Fruit fly (Drosophila melanogaster) whole organism, larva: ENCODE data around the gene Cypl.

Source experiments
- noc ChIP-seq: fragments of 200-800 bp; sonication (Bioruptor generic); optimal IDR thresholded peaks from 3 replicates; lab custom pipeline; 2019; ENCODE audit warnings: missing biosample characterization, mild to moderate bottlenecking, missing genetic modification characterization, moderate library complexity

Gene Cypl

DNA sequence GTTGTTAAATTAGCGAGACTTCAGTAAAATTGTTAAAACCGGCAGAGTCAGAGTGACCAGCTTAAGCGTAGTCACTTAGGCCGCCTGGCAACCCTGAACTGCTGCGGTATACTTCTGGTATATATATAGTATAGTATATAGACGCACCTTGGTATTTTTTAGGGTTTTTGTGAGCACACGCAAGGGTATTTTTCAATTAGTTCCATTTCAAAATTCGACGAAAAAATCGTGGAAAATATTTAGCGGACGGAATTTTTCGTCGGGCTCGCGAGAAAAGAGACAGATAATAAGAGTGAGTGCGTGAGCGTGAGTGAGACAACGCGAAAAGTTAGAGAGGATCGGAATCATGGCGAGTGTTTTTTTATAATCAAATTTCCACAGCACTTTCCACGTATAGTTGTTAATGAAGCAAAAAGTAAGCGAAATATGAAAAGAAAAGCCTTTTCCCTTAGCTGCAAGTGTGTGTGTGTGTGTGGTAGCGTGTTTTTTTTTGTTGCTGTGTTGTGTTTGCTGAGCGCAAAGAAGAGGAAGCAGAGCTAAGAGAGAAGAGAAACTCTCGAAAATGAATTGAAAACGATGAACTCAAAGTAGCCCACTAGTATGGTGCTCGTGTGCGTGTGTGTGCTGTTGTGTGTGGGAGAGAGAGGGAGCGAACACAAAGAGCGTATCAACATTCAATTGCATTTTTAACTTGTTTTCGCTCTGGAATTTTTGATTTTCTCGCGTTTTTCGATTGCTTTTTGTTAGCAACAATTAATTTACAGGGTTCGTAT, at the start of gene Cypl, which contains the start of gene Hipk:
Cypl (minus strand) TSS at position 69 of the 773 bp plus-strand sequence.
Hipk (plus strand) TSS at position 198 of the 773 bp plus-strand sequence.
- TF ChIP-seq noc (tag; lab: Kevin White, UChicago): peak; percentile 59

DNA sequence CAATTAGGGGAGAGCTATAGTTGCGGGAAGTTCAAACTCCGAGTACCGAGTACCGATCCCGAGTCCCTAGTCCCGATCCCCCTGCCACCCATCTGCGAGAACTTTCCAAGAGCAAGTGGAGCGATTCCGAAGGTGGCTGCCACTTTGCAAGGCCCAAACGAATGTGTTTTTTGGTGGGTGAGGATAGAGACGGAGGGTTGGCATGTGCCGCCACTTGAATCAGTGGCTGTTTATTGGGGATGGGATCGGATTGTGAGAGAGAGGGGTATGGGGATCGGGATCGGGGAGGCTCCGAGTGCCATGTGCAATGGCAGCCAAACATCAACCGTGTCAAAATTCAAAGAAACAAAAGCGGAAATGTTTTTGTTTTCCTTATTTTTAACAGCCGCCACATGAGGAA, 49.5 kb upstream of the Cypl start:
- no peak for TF ChIP-seq noc (tag; lab: Kevin White, UChicago)

DNA sequence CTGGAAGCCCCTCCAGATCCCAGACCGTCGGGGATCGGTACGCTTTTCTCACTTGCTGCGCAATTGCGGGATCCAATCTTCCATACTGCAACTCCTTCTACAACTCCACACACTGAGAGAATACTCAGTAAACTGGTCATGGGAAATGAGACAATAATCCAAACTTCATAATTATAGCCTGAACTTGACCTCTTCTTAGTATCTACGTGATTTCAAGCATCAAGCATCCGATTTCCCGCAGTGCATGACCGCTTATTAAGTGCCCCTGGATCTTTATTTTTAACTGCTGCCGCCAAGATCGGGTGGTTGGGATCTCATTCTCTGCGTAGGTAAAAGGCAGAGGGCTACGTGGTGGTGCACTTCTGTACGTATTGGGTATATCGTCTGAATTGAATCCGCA, 48.6 kb upstream of the Cypl start:
- TF ChIP-seq noc (tag; lab: Kevin White, UChicago): no peak

DNA sequence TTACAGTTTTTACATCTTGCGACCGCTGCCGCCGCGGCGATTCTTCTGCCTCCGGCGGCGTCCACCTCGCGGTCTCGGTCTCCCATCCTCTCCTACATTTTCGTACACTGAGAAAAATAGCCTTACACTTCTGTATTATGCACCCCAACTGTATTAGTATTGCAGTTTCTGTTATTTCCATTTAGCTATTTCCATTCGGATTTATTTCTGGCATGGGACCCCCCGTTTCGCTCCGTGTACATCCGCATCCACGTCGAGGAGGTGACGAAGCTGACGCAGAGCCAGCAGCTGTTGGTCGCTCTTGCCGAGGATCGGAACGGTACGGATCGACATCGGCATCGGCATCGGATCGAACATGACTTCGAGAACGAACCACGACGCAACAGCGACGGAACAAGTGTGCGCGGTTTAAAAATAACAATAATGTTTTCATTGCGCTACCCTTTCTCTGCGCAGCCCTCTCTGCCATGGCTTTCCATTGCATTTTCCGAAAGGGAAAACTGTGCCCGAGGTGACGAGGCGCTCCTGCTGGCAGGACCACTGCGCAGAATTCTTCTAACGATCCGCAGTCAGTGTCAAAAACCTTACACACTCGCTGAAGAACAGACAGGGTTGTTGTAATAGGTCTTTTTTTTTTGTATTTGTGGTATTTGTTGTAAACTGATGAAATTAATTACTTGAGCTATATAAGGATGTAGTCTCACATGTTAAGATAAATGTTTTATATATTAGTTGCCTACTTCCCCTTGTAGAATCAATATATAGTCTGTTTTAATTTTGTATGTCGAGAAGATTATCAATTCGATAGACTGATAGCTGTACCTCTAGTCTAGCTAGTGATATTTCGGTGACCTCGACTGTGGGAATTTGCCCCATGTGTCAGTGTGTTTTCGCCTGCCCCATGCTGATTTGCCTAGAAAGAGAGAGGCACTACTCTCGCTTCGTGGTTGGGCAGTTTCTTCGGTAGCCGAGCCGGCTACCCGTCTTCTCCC, 46.9 kb upstream of the Cypl start:
- peak; percentile 55 for TF ChIP-seq noc (tag; lab: Kevin White, UChicago)

DNA sequence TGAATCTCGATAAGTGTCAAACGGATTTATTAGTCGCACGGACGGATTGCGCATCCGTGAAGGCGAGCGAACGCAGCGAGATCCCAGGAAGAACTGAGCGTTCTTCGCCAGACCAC, 46.3 kb upstream of the Cypl start, which contains the start of gene Kah:
Kah (minus strand) TSS at position 101 of the 116 bp plus-strand sequence.
- no peak for TF ChIP-seq noc (tag; lab: Kevin White, UChicago)

DNA sequence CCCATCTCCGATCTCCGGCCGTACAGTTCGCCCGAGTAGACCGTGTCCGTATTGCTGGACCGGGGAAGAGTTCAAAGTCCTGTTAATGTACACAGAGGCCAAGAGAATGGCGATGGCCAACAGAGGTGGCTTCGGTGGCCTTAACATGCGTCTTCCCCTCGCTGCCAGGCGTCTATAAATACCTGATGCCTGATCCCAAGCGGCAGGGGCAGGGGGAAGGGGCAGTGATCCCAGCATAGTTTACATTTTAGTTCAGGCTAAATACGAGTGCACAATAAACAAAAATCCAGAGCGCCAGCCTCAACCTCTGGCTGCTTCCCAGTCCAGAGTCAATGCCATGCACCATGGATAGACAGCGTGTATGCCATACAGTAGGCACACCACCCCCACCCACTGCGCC, 45.1 kb upstream of the Cypl start:
- no peak for TF ChIP-seq noc (tag; lab: Kevin White, UChicago)

DNA sequence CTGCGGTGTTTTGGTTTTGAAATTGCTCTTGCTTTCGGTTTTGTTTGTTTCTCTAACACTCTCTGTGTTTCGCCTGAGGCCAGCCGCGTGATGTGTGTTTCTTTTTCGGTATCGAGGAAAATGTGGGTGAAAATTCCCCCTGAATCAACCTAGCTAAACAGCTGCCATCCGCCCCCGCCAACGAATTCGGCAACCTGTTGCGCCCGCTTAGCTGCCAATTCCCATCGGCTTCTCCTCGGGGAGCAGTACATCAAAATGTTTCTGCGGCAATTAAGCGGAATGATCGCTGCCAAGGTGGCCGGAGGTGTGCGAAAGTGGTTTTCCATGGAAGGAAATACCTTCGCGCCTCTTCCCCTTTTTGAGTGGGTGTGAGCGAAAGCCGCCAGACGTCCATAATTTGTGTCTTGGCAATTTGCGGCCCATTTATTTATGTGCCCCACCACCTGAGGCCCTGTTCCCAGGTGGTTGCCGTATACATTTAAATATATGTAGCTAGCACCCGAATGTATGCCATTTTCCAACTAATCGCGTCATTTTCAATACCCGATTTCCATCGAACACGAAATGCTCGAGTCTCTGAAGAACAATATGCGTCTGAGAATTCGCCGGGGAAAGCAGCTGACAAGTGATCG, 44.0 kb upstream of the Cypl start:
- no peak for TF ChIP-seq noc (tag; lab: Kevin White, UChicago)

DNA sequence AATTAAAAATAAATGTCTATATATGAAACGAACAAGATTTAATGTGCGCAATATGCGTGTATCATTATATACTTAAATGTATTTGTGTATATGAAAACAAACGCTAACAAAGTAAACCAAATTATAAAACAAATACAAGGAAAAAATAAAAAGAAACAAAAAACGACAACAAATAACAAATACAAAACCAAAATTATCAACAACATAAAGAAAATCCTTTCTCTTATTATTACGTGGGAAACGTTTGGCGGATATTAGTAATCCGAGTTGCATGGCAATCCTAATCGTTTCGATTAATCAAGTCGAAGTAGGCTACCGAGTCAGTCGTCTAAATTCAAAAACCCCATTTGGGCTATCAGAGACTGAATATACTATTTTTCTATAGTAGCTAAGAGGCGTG, 38.3 kb upstream of the Cypl start, which contains the start of gene Ppm1:
Ppm1 (plus strand) TSS at position 301 of the 400 bp plus-strand sequence.
- no peak for TF ChIP-seq noc (tag; lab: Kevin White, UChicago)

DNA sequence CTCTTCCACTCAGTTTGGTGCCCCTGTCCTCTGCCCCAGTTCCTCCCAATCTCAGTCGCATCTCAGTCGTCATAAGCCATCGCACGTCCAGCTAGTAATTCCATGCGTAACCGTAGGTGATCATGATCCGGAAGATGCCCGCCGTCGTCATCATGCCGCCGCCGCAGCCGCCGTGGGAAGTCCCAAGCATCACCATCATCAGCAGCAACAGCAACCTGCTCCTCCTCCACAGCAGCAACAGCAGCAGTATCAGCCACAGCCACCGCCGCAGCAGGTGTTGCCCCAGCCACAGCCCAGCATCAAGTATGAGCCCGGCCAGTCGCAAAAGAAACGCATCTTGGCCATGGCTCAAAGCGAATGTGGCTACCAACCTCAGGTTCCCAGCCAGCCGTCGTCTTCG, 30.2 kb upstream of the Cypl start:
- no peak for TF ChIP-seq noc (tag; lab: Kevin White, UChicago)

DNA sequence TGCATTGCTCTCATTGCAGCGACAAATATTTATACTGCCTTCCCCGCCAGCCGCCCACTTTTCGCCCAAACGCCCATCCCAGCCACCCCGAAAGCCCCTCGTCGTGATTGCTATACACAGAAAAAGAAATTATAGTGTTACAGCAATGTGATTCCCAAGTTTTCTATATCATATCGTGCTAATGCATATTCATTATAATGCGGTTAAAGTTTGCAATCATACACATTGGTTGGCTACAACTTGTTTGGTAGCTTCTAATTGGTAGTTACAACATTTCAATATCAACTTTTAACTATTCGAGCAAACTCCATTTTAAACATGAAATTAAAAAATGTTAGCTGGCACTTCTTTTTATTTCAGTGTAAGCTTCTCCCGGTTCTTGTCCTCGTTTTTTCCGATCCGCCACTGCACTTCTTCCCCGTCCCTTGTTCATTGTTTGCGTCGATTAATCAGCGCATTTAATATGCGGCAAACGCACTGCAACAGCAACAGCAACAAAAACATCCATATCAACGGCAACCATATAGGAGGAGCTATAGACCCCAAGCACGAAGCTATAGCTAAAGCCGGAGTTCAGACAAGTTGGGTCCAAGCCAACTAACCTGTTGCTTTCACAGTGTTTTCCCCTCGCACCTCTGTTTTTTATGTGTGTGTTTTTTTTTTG, 23.4 kb upstream of the Cypl start:
- TF ChIP-seq noc (tag; lab: Kevin White, UChicago): no peak

DNA sequence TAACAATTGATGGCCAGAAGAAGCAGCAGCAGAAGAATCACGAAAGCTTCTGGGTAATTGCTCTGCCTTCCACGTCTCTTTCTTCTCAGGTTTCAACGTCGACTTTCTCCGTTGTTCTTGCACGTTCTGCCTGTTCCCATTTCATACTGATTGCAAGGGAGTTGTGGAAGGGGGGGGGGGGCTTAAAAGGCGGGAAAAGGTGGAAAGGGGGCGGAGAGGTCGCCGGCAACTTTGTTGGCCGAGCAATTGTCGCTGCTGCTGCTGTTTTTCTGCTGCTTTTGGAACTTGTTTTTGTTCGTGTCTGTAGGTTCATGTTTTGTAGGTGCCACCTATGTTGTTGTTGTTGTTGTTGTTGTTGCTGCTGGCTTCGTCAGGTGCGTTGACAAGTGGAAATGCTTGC, 22.8 kb upstream of the Cypl start:
- TF ChIP-seq noc (tag; lab: Kevin White, UChicago): no peak

DNA sequence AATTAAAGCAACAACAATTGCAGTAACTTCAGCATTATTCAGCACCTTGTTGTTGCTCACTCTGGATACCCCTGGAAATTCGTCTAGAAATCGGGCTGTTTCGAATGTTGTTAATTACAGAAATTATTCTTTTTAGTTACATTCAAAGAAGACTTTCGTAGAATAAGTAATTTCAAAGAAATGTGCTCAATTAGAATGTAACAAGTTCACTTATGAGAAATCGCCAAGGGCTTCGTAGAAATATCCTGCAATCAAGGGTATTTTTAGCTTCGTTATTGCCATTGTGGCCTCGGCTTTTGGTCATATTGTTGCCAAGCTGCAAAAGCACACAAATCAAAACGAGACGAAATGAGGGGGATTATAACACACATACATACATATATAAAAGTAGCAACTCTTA, 21.2 kb upstream of the Cypl start:
- TF ChIP-seq noc (tag; lab: Kevin White, UChicago): no peak

DNA sequence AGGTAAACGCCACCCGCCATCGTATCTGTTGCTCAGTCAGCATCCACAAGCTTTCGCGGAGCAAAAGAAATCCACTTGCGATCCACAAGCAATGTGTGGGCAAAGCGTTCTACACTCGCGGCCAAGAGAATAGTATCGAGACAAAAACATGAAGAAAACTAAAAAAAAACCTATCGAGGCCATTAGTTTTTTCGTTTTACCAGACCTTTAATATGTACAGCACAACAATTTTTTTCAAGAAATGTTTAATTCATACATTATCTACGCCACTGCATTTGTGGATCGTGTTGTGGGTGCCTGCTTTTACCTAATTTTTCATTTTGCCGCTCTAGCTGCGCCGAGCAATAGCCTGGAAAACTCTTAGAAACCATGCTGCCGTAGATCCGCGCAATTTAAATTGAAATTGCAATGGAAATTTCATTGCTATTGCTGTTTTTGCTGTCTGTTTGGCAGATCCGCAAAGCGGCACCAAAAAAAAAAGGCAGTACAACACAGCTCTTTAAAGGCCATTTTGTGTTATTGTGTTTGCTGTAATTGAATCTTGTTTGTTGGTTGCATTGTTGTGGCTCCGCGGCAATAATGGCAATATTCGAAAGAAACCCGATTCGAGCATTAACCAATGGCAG, 20.4 kb upstream of the Cypl start:
- peak; percentile 18 for TF ChIP-seq noc (tag; lab: Kevin White, UChicago)

DNA sequence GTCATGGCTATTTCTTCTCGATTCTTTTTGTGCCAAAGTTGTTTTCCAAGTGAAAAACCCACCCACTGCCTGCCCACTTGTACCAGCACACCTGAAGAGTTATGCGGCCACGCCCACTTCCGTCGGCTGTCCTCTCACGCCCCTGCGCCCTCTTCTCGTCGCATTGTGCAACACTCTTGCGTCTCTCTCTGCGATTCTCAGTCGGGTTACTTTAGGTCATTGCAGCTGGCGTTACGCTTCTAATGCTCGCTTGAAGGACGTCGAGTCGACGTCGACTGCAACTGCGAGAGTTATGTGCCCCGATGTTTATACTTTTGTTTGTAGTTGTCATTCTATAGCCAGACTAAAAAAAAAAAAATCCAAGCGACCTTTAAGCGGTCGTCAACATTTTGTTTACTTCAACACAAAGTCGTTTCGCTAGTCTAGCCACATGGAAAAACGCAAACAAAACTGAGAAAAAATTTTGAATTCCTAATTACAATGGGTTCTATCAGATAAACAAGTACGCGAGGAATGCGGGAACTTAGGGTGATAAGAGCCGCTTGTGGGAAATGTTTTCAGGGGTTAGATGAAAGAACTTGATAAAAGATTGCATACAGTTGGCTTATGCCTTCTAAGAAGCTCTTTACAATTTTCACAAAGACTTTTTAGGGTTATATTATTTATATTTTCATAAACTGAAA, 19.2 kb upstream of the Cypl start:
- no peak for TF ChIP-seq noc (tag; lab: Kevin White, UChicago)

DNA sequence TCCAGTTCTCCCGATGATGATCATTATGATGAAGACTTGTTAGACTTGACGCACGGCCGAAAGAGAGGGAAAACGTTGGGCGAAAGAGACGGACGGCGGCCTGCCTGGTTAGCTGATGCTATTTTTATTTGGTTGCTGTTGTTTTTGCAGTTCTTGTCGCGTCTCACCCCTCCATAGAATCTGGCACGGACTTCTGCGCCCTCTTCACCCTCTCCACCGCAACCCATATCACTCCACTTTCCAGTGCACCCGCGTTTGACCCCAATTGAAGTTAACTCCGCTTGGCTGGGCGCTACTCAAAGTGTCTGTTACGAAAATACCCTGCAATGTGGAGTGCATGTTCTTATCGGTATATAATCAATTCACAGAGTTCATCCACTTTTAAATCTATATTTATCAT, 18.4 kb upstream of the Cypl start:
- no peak for TF ChIP-seq noc (tag; lab: Kevin White, UChicago)
